Worm (Caenorhabditis elegans) whole organism, young adult: Measurements from ENCODE around the gene F57F4.1.

Source experiments
- B0019.2 ChIP-seq: fragments of 200-800 bp; sonication (Bioruptor generic); conservative IDR thresholded peaks from 2 replicates; pipeline ENCODE4 v1.3.6; 2022; ENCODE audit warnings: missing genetic modification reagents, missing genetic modification characterization, missing compliant biosample characterization
- B0336.3 ChIP-seq: fragments of 200-800 bp; sonication (Bioruptor generic); IDR thresholded peaks from 2 replicates; pipeline ENCODE4 v1.3.6; 2022; ENCODE audit warnings: missing genetic modification characterization, missing compliant biosample characterization
- C06A6.2 ChIP-seq: fragments of 200-800 bp; sonication (Bioruptor generic); conservative IDR thresholded peaks from 2 replicates; pipeline ENCODE4 v1.3.6; 2022; ENCODE audit warnings: missing genetic modification characterization, missing compliant biosample characterization
- C17E4.6 ChIP-seq: fragments of 200-800 bp; sonication (Bioruptor generic); IDR thresholded peaks from 2 replicates; pipeline ENCODE4 v1.3.6; 2022; ENCODE audit warnings: missing genetic modification reagents, missing genetic modification characterization, missing compliant biosample characterization
- D2030.7 ChIP-seq: fragments of 200-800 bp; sonication (Bioruptor generic); IDR thresholded peaks from 2 replicates; pipeline ENCODE4 v1.3.6; 2022; ENCODE audit warnings: missing genetic modification reagents, missing genetic modification characterization, missing compliant biosample characterization
- F33H1.4 ChIP-seq: fragments of 200-800 bp; sonication (Bioruptor generic); IDR thresholded peaks from 2 replicates; pipeline ENCODE4 v1.3.6; 2022; ENCODE audit warnings: missing genetic modification reagents, missing genetic modification characterization, missing compliant biosample characterization
- F55B11.4 ChIP-seq: sonication (generic microtip); optimal IDR thresholded peaks from 2 replicates; lab custom pipeline; 2016; ENCODE audit warnings: missing compliant biosample characterization, missing genetic modification characterization, borderline replicate concordance; ENCODE audit not compliant: insufficient read depth
- T07F8.4 ChIP-seq: sonication (generic microtip); optimal IDR thresholded peaks from 2 replicates; lab custom pipeline; 2016; ENCODE audit warnings: mild to moderate bottlenecking, missing genetic modification characterization, moderate library complexity, missing compliant biosample characterization
- Y53G8AR.9 ChIP-seq: fragments of 200-800 bp; sonication (Bioruptor generic); conservative IDR thresholded peaks from 2 replicates; pipeline ENCODE4 v1.3.6; 2022; ENCODE audit warnings: missing genetic modification reagents, missing genetic modification characterization, missing compliant biosample characterization
- Y56A3A.18 ChIP-seq: fragments of 200-800 bp; sonication (Bioruptor generic); IDR thresholded peaks from 2 replicates; pipeline ENCODE4 v1.3.6; 2022; ENCODE audit warnings: missing genetic modification reagents, missing genetic modification characterization, missing compliant biosample characterization
- akir-1 ChIP-seq: fragments of 200-800 bp; sonication (Bioruptor generic); optimal IDR thresholded peaks from 2 replicates; lab custom pipeline; 2018; ENCODE audit warnings: mild to moderate bottlenecking, missing genetic modification characterization, moderate library complexity, missing compliant biosample characterization
- atf-7 ChIP-seq: sonication (generic microtip); optimal IDR thresholded peaks from 2 replicates; lab custom pipeline; 2017; ENCODE audit warnings: mild to moderate bottlenecking, missing genetic modification characterization, missing compliant biosample characterization
- attf-6 ChIP-seq: fragments of 200-800 bp; sonication (Bioruptor generic); IDR thresholded peaks from 2 replicates; pipeline ENCODE4 v1.3.6; 2022; ENCODE audit warnings: missing genetic modification reagents, missing genetic modification characterization, missing compliant biosample characterization
- cebp-1 ChIP-seq, 2 experiments: fragments of 200-800 bp in 1 of 2; sonication (Bioruptor generic) in 1 of 2; sonication (generic microtip) in 1 of 2; IDR thresholded peaks in 1 of 2; optimal IDR thresholded peaks in 1 of 2; 2 replicates each; pipeline versions ENCODE4 v1.3.6 to Lab custom; 2017 to 2022; ENCODE audit warnings: missing compliant biosample characterization in 2 of 2, missing genetic modification characterization in 2 of 2, mild to moderate bottlenecking in 1 of 2, missing genetic modification reagents in 1 of 2, moderate library complexity in 1 of 2
- egl-18 ChIP-seq: fragments of 200-800 bp; sonication (Bioruptor generic); IDR thresholded peaks from 2 replicates; pipeline ENCODE4 v1.3.6; 2022; ENCODE audit warnings: missing genetic modification reagents, missing genetic modification characterization, missing compliant biosample characterization
- egrh-3 ChIP-seq: fragments of 200-800 bp; sonication (Bioruptor generic); IDR thresholded peaks from 2 replicates; pipeline ENCODE4 v1.3.6; 2022; ENCODE audit warnings: missing genetic modification reagents, missing genetic modification characterization, missing compliant biosample characterization
- ekl-4 ChIP-seq: fragments of 200-800 bp; sonication (Bioruptor generic); IDR thresholded peaks from 2 replicates; pipeline ENCODE4 v1.3.6; 2022; ENCODE audit warnings: missing genetic modification reagents, missing genetic modification characterization, missing compliant biosample characterization
- fkh-3 ChIP-seq: sonication (generic microtip); optimal IDR thresholded peaks from 2 replicates; lab custom pipeline; 2016; ENCODE audit warnings: mild to moderate bottlenecking, missing genetic modification characterization, missing compliant biosample characterization
- hmg-1.2 ChIP-seq: fragments of 200-800 bp; sonication (Bioruptor generic); IDR thresholded peaks from 2 replicates; pipeline ENCODE4 v1.3.6; 2022; ENCODE audit warnings: missing genetic modification reagents, missing genetic modification characterization, missing compliant biosample characterization
- let-526 ChIP-seq: fragments of 200-800 bp; sonication (Bioruptor generic); IDR thresholded peaks from 2 replicates; pipeline ENCODE4 v1.3.6; 2022; ENCODE audit warnings: missing genetic modification reagents, missing genetic modification characterization, missing compliant biosample characterization
- lin-26 ChIP-seq: fragments of 200-800 bp; sonication (Bioruptor generic); IDR thresholded peaks from 2 replicates; pipeline ENCODE4 v1.3.6; 2022; ENCODE audit warnings: missing genetic modification reagents, missing genetic modification characterization, missing compliant biosample characterization
- lin-54 ChIP-seq: fragments of 200-800 bp; sonication (Bioruptor generic); optimal IDR thresholded peaks from 2 replicates; lab custom pipeline; 2018; ENCODE audit warnings: mild to moderate bottlenecking, missing genetic modification characterization, missing compliant biosample characterization
- madf-6 ChIP-seq: fragments of 200-800 bp; sonication (Bioruptor generic); IDR thresholded peaks from 2 replicates; pipeline ENCODE4 v1.3.6; 2022; ENCODE audit warnings: missing genetic modification reagents, missing genetic modification characterization, missing compliant biosample characterization
- mes-4 ChIP-seq: sonication (generic microtip); optimal IDR thresholded peaks from 2 replicates; lab custom pipeline; 2016; ENCODE audit warnings: missing genotype, missing genetic modification characterization, missing compliant biosample characterization
- nhr-80 ChIP-seq: sonication (generic microtip); optimal IDR thresholded peaks from 2 replicates; lab custom pipeline; 2016; ENCODE audit warnings: missing genetic modification characterization, missing compliant biosample characterization
- rcor-1 ChIP-seq: fragments of 200-800 bp; sonication (Bioruptor generic); IDR thresholded peaks from 2 replicates; pipeline ENCODE4 v1.3.6; 2022; ENCODE audit warnings: missing genetic modification reagents, missing genetic modification characterization, missing compliant biosample characterization
- repo-1 ChIP-seq: sonication (generic microtip); optimal IDR thresholded peaks from 2 replicates; lab custom pipeline; 2017; ENCODE audit warnings: mild to moderate bottlenecking, missing genetic modification characterization, missing compliant biosample characterization
- sdz-38 ChIP-seq: sonication (generic microtip); optimal IDR thresholded peaks from 2 replicates; lab custom pipeline; 2016; ENCODE audit warnings: missing genotype, missing genetic modification characterization, missing compliant biosample characterization
- unc-130 ChIP-seq: sonication (generic microtip); optimal IDR thresholded peaks from 2 replicates; lab custom pipeline; 2016; ENCODE audit warnings: missing genetic modification reagents, missing genetic modification characterization, missing compliant biosample characterization
- xnd-1 ChIP-seq: sonication (generic microtip); optimal IDR thresholded peaks from 2 replicates; lab custom pipeline; 2016; ENCODE audit warnings: missing genotype, missing genetic modification reagents, missing genetic modification characterization, missing compliant biosample characterization
- zim-3 ChIP-seq: sonication (generic microtip); optimal IDR thresholded peaks from 2 replicates; lab custom pipeline; 2017; ENCODE audit warnings: mild to moderate bottlenecking, missing genetic modification characterization, moderate library complexity, missing compliant biosample characterization
- ztf-22 ChIP-seq: fragments of 200-800 bp; sonication (Bioruptor generic); optimal IDR thresholded peaks from 2 replicates; lab custom pipeline; 2018; ENCODE audit warnings: mild to moderate bottlenecking, missing genetic modification characterization, moderate library complexity, missing compliant biosample characterization

The F57F4.1 gene

DNA sequence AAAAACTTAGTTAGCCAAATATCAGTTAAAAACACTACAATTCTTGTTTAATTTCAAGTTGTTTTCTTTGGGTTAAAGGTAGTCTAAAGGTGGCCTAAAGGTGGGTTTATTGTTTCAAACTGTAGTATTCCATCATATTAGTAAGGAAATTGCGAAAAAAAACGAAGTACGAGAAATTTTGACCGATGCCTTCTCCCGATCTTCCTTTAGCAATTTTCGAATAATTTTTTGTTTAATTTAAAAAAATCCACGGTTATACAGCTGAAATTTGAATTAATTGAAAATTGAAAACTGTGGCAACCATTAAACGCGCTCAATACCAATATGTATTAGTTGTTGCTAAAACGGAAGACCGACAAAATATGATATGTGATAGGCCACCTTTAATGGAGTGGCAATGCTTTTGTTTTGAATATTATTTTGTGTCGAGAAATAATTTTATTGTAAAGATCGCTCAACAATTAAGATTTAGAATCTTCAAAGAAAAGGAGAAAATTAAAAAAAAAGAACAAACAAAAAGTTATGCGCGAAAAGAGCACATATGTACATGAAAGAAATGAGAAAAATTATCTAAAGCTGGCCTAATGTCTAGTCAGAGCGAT, 10.8 kb downstream of the F57F4.1 start:
- TF ChIP-seq lin-26 (GFP tag; lab: Robert Waterston, UW) (no peak), Y56A3A.18 (0 out of 2 replicates have a peak, but pooled peaks have one; percentile 10), nhr-80 (tag; lab: Kevin White, UChicago) (peak; percentile 24), B0336.3 (GFP tag; lab: Robert Waterston, UW) (0 out of 2 replicates have a peak, but pooled peaks have one; percentile 33), Y53G8AR.9 (peak; percentile 53), fkh-3 (tag; lab: Kevin White, UChicago) (no peak), sdz-38 (tag; lab: Kevin White, UChicago) (no peak), T07F8.4 (tag; lab: Kevin White, UChicago) (no peak), lin-54 (GFP tag; lab: Kevin White, UChicago) (peak; percentile 12), C06A6.2 (GFP tag; lab: Robert Waterston, UW) (0 out of 2 replicates have a peak, but pooled peaks have one; percentile 28), egrh-3 (GFP tag; lab: Robert Waterston, UW) (no peak), madf-6 (GFP tag; lab: Robert Waterston, UW) (0 out of 2 replicates have a peak, but pooled peaks have one; percentile 7), repo-1 (tag; lab: Kevin White, UChicago) (peak; percentile 14), hmg-1.2 (GFP tag; lab: Robert Waterston, UW) (0 out of 2 replicates have a peak, but pooled peaks have one; percentile 17), atf-7 (tag; lab: Kevin White, UChicago) (peak; percentile 29), ztf-22 (no peak), let-526 (no peak), attf-6 (GFP tag; lab: Robert Waterston, UW) (0 out of 2 replicates have a peak, but pooled peaks have one; percentile 8)

DNA sequence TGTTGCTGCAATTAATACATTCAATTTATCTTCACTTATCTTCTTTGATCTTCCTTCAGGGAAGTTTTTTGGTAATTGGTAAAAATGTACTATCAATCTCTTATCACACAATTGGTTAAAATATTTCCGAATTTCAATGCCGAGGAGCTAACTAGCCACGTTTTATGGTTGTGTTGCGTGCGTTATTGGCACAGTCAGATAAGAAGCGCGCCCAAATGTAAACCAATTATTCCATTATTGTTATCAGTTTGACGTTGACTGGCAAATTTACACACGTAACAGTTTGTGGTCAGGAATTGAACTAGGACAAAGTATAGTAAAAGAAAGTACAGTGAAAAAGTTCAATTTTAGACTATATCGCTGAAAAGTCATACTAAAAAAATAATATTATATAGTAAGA, 17.3 kb downstream of the F57F4.1 start:
- TF ChIP-seq nhr-80 (tag; lab: Kevin White, UChicago) (peak; percentile 41), B0019.2 (GFP tag; lab: Robert Waterston, UW) (no peak)

DNA sequence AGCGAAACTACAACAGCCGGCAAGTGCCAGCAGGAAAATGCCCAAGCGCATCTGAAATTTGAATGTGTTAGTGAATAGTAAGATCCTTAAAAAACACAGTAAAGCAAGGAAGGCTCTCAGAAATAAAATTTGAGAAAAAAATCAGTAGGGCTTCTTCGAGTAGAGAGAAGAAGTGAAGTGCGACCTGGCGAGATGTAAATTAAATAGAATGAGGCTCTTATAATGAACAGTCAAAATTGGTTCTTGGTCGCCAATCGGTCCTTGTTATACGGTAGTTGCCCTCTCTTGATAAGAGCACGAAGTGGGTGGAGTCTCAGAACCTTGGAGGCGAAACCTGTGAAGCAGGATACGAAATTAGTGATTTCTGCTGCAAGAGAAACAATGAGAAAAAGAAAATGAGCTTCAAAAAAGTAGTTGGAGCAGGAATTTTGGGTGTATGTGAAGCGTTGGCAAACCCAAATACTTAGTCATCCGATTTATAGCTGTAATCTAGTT, 18.5 kb downstream of the F57F4.1 start, which contains the start of gene bcf-1:
Gene bcf-1, minus strand, starts transcription at position 51 of the 495 bp plus-strand sequence.
- TF ChIP-seq rcor-1 (GFP tag; lab: Robert Waterston, UW) (no peak), xnd-1 (tag; lab: Kevin White, UChicago) (no peak), nhr-80 (tag; lab: Kevin White, UChicago) (peak; percentile 70)

DNA sequence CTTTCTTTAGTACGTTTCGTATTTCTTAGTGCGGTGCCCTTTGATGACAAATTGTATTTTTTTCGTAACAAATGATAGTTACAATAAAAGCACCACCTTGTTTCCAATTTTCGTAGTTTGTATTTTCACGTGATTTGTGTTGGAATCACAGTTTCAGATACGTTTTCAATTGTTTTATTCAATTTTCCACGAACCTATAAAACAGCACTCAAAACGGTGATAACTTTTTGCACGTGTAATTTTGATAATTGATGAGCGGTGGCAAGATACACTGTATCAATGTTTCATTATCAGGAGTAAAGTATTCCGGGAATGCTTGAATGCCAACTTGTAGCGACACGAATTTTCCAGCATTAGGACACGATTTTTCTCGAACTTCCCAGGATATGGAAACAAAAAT, 20.9 kb downstream of the F57F4.1 start:
- TF ChIP-seq nhr-80 (tag; lab: Kevin White, UChicago) (peak; percentile 74), rcor-1 (GFP tag; lab: Robert Waterston, UW) (no peak), mes-4 (no peak), zim-3 (tag; lab: Kevin White, UChicago) (no peak), unc-130 (no peak), atf-7 (tag; lab: Kevin White, UChicago) (peak; percentile 45), D2030.7 (GFP tag; lab: Robert Waterston, UW) (no peak), egl-18 (GFP tag; lab: Robert Waterston, UW) (no peak), F33H1.4 (GFP tag; lab: Robert Waterston, UW) (no peak), ekl-4 (no peak), lin-54 (GFP tag; lab: Kevin White, UChicago) (no peak), F55B11.4 (no peak), akir-1 (GFP tag; lab: Kevin White, UChicago) (no peak), C17E4.6 (GFP tag; lab: Robert Waterston, UW) (no peak), cebp-1 (GFP tag; IDR thresholded peaks at IDR 0.05; lab: Robert Waterston, UW) (no peak), cebp-1 (tag; optimal IDR thresholded peaks at IDR 0.05; lab: Kevin White, UChicago) (no peak)
